Worm (Caenorhabditis elegans) whole organism, L3 larva: Measurements from ENCODE around the gene F56D1.1.

Experiments
- ceh-16 ChIP-seq: sonication (generic microtip); optimal IDR thresholded peaks from 2 replicates; lab custom pipeline; 2017; ENCODE audit warnings: missing biosample characterization, missing genetic modification characterization
- egl-27 ChIP-seq: sonication (generic microtip); optimal IDR thresholded peaks from 4 replicates; lab custom pipeline; 2017; ENCODE audit warnings: missing biosample characterization, missing genetic modification reagents, missing genetic modification characterization
- fkh-10 ChIP-seq: sonication (generic microtip); optimal IDR thresholded peaks from 2 replicates; lab custom pipeline; 2017; ENCODE audit warnings: missing biosample characterization, missing genetic modification reagents, missing genetic modification characterization
- snpc-4 ChIP-seq: fragments of 150-350 bp; optimal IDR thresholded peaks from 2 replicates; lab custom pipeline; 2014; ENCODE audit warnings: missing biosample characterization, missing genetic modification characterization

DNA sequence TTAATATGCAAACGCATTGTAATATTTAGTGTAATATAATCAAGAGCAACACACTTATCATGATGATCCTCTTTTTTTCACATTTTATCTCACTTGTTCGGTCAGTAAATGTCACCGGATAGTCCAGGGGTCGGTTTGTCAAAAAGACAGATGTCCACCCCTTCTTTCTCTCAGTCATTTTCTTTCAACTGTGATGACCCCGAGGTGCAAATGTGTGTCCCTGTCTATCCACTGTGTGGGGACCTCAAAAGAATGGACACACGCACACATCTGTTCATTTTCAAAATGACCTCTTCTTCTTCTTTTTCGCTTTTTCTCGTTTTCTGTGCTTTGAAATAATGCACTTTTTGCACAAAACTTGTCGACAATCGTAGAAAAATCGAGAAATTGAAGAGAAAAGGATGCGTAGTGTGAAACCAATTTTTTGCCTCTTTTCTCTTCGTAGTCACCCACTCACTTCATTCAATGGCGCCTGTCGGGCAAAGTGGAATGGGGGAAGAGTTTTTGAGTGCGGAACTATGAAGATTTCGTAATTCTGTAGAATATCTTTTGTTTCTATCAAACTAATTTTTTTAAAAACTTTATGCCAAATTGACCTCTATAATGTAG lies 14.6 kb upstream of the F56D1.1 start:
- no peak for TF ChIP-seq ceh-16 (tag; lab: Kevin White, UChicago)
- peak; percentile 58 for TF ChIP-seq fkh-10
- TF ChIP-seq egl-27, result no peak
- no peak for TF ChIP-seq snpc-4 (tag; lab: Kevin White, UChicago)
